Worm (Caenorhabditis elegans) whole organism, mixed stage, embryonic: ENCODE data around the gene C31H1.5.

Experiments used
- M03D4.4 ChIP-seq: sonication (generic microtip); optimal IDR thresholded peaks from 2 replicates; lab custom pipeline; 2017; ENCODE audit warnings: mild to moderate bottlenecking, missing genetic modification characterization, missing compliant biosample characterization
- bed-3 ChIP-seq: fragments of 200-800 bp; sonication (Bioruptor generic); optimal IDR thresholded peaks from 3 replicates; lab custom pipeline; 2018; ENCODE audit warnings: mild to moderate bottlenecking, missing genetic modification characterization, moderate library complexity, missing compliant biosample characterization
- blmp-1 ChIP-seq: fragments of 150-350 bp; optimal IDR thresholded peaks from 2 replicates; lab custom pipeline; 2014; ENCODE audit warnings: missing biosample characterization, missing genetic modification characterization
- ceh-39 ChIP-seq: fragments of 150-350 bp; optimal IDR thresholded peaks from 2 replicates; lab custom pipeline; 2014; ENCODE audit warnings: missing biosample characterization, missing genetic modification characterization
- ceh-43 ChIP-seq: fragments of 200-800 bp; sonication (Bioruptor generic); optimal IDR thresholded peaks from 2 replicates; lab custom pipeline; 2018; ENCODE audit warnings: mild to moderate bottlenecking, missing genetic modification characterization, moderate library complexity, missing compliant biosample characterization
- ceh-83 ChIP-seq: fragments of 200-800 bp; sonication (Bioruptor generic); optimal IDR thresholded peaks from 2 replicates; lab custom pipeline; 2018; ENCODE audit warnings: mild to moderate bottlenecking, missing genetic modification characterization, missing compliant biosample characterization
- ces-1 ChIP-seq: fragments of 150-350 bp; optimal IDR thresholded peaks from 2 replicates; lab custom pipeline; 2014; ENCODE audit warnings: missing biosample characterization, missing genetic modification reagents, missing genetic modification characterization
- cnd-1 ChIP-seq: fragments of 200-800 bp; sonication (Bioruptor generic); optimal IDR thresholded peaks from 2 replicates; lab custom pipeline; 2018; ENCODE audit warnings: mild to moderate bottlenecking, missing genetic modification characterization, missing compliant biosample characterization
- elt-1 ChIP-seq: sonication (generic microtip); optimal IDR thresholded peaks from 2 replicates; lab custom pipeline; 2017; ENCODE audit warnings: missing genetic modification characterization, mild to moderate bottlenecking, missing compliant biosample characterization, antibody characterized with exemption, moderate library complexity, borderline replicate concordance; ENCODE audit not compliant: insufficient read depth
- elt-3 ChIP-seq: fragments of 150-350 bp; optimal IDR thresholded peaks from 2 replicates; lab custom pipeline; 2014; ENCODE audit warnings: missing biosample characterization, missing genetic modification characterization
- flh-1 ChIP-seq: fragments of 200-800 bp; sonication (Bioruptor generic); optimal IDR thresholded peaks from 2 replicates; lab custom pipeline; 2018; ENCODE audit warnings: mild to moderate bottlenecking, missing genetic modification characterization, moderate library complexity, missing compliant biosample characterization
- ham-2 ChIP-seq: fragments of 200-800 bp; sonication (Bioruptor generic); optimal IDR thresholded peaks from 2 replicates; lab custom pipeline; 2018; ENCODE audit warnings: mild to moderate bottlenecking, missing genetic modification characterization, missing compliant biosample characterization
- hlh-1 ChIP-seq: fragments of 150-350 bp; optimal IDR thresholded peaks from 2 replicates; lab custom pipeline; 2014; ENCODE audit warnings: missing biosample characterization, missing genetic modification reagents, missing genetic modification characterization
- lin-13 ChIP-seq: fragments of 150-350 bp; optimal IDR thresholded peaks from 2 replicates; lab custom pipeline; 2014; ENCODE audit warnings: missing biosample characterization, missing genetic modification characterization
- lin-32 ChIP-seq: fragments of 200-800 bp; sonication (Bioruptor generic); optimal IDR thresholded peaks from 2 replicates; lab custom pipeline; 2018; ENCODE audit warnings: mild to moderate bottlenecking, missing genetic modification characterization, missing compliant biosample characterization
- lsy-2 ChIP-seq: fragments of 150-350 bp; optimal IDR thresholded peaks from 2 replicates; lab custom pipeline; 2014; ENCODE audit warnings: missing biosample characterization, missing genetic modification characterization
- nhr-12 ChIP-seq: fragments of 150-350 bp; optimal IDR thresholded peaks from 2 replicates; lab custom pipeline; 2014; ENCODE audit warnings: missing biosample characterization, missing genetic modification characterization
- nhr-2 ChIP-seq: fragments of 150-350 bp; optimal IDR thresholded peaks from 2 replicates; lab custom pipeline; 2014; ENCODE audit warnings: missing biosample characterization, missing genetic modification characterization
- nhr-28 ChIP-seq: fragments of 150-350 bp; optimal IDR thresholded peaks from 2 replicates; lab custom pipeline; 2014; ENCODE audit warnings: missing biosample characterization, missing genetic modification characterization
- pha-4 ChIP-seq: fragments of 150-350 bp; optimal IDR thresholded peaks from 2 replicates; lab custom pipeline; 2018; ENCODE audit warnings: missing biosample characterization, missing genetic modification reagents, missing genetic modification characterization
- sem-2 ChIP-seq: fragments of 200-800 bp; sonication (Bioruptor generic); optimal IDR thresholded peaks from 2 replicates; lab custom pipeline; 2018; ENCODE audit warnings: mild to moderate bottlenecking, missing genetic modification characterization, missing compliant biosample characterization
- snpc-4 ChIP-seq: fragments of 150-350 bp; optimal IDR thresholded peaks from 2 replicates; lab custom pipeline; 2014; ENCODE audit warnings: missing biosample characterization, missing genetic modification characterization
- sptf-1 ChIP-seq: sonication (generic microtip); optimal IDR thresholded peaks from 2 replicates; lab custom pipeline; 2017; ENCODE audit warnings: mild to moderate bottlenecking, missing genetic modification characterization, moderate library complexity, missing compliant biosample characterization
- tbx-8 ChIP-seq: fragments of 200-800 bp; sonication (Bioruptor generic); optimal IDR thresholded peaks from 2 replicates; lab custom pipeline; 2018; ENCODE audit warnings: mild to moderate bottlenecking, missing genetic modification characterization, moderate library complexity, missing compliant biosample characterization
- unc-120 ChIP-seq: sonication (generic microtip); optimal IDR thresholded peaks from 2 replicates; lab custom pipeline; 2017; ENCODE audit warnings: missing genetic modification characterization, missing compliant biosample characterization; ENCODE audit not compliant: poor library complexity, severe bottlenecking
- unc-39 ChIP-seq: fragments of 150-350 bp; optimal IDR thresholded peaks from 2 replicates; lab custom pipeline; 2014; ENCODE audit warnings: missing biosample characterization, missing genetic modification characterization
- unc-62 ChIP-seq: fragments of 150-350 bp; optimal IDR thresholded peaks from 2 replicates; lab custom pipeline; 2014; ENCODE audit warnings: missing biosample characterization, missing genetic modification reagents, missing genetic modification characterization
- zip-8 ChIP-seq: fragments of 150-350 bp; optimal IDR thresholded peaks from 2 replicates; lab custom pipeline; 2014; ENCODE audit warnings: missing biosample characterization, missing genetic modification characterization
- ztf-11 ChIP-seq: fragments of 150-350 bp; optimal IDR thresholded peaks from 2 replicates; lab custom pipeline; 2014; ENCODE audit warnings: missing biosample characterization, missing genetic modification characterization

The C31H1.5 gene

DNA sequence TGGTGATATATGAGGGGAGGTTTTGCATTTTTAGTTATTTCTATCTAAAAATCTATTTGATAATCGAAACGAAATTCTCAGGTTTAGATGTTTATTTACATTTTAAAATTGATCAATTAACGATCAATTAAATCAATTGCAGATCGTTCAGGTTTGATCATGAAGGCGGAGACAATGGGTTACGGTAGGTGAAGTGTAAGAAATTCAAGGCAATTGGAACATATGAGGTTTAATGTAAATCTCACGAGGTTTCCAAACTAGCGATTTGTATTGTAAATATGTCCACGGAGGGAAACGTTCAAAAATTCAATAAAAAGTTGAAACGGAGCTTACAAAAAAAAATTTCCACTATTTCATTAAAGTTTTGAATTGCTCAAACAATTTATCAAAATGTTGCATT lies 17.1 kb downstream of the C31H1.5 start:
- TF ChIP-seq zip-8 (tag; lab: Kevin White, UChicago): no peak
- TF ChIP-seq unc-120 (tag; lab: Kevin White, UChicago): no peak
- TF ChIP-seq unc-39 (tag; lab: Kevin White, UChicago): no peak
- TF ChIP-seq elt-1 (tag; lab: Kevin White, UChicago): no peak
- TF ChIP-seq sem-2 (GFP tag; lab: Kevin White, UChicago): no peak
- TF ChIP-seq lin-13: no peak
- TF ChIP-seq hlh-1: no peak
- TF ChIP-seq nhr-2 (tag; lab: Kevin White, UChicago): no peak
- TF ChIP-seq bed-3: no peak
- TF ChIP-seq lin-32: no peak
- TF ChIP-seq ces-1: no peak
- no peak for TF ChIP-seq ztf-11 (tag; lab: Kevin White, UChicago)
- TF ChIP-seq lsy-2 (tag; lab: Kevin White, UChicago): no peak
- TF ChIP-seq ceh-43 (GFP tag; lab: Kevin White, UChicago): no peak
- no peak for TF ChIP-seq ham-2 (GFP tag; lab: Kevin White, UChicago)
- no peak for TF ChIP-seq pha-4 (tag; lab: Kevin White, UChicago)
- no peak for TF ChIP-seq M03D4.4 (tag; lab: Kevin White, UChicago)
- TF ChIP-seq blmp-1 (tag; lab: Kevin White, UChicago): no peak
- no peak for TF ChIP-seq nhr-28
- TF ChIP-seq, all 35 proteins: peak for 0

DNA sequence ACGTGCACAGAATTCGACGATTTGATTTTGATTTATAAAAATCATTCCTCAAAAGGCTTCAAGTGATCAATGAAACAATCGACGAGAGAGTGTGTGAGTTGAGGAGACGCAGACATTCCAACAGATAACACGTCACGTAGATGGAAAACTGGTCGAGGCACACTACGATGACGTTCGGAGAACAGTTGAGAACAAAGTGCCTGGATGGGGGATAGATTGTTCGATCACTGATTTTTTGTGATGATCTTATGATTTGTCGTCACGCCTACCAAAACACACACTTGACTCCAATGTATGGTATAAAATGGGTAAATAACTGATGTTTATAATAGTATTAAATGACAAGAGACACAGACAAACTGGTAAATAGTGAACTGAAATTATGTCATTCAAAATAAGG lies 18.3 kb downstream of the C31H1.5 start:
- TF ChIP-seq zip-8 (tag; lab: Kevin White, UChicago): no peak
- TF ChIP-seq elt-1 (tag; lab: Kevin White, UChicago): no peak
- no peak for TF ChIP-seq elt-3 (tag; lab: Kevin White, UChicago)
- no peak for TF ChIP-seq lsy-2 (tag; lab: Kevin White, UChicago)
- TF ChIP-seq unc-39 (tag; lab: Kevin White, UChicago): no peak
- no peak for TF ChIP-seq unc-120 (tag; lab: Kevin White, UChicago)
- no peak for TF ChIP-seq unc-62 (GFP tag; lab: Kevin White, UChicago)
- TF ChIP-seq flh-1 (GFP tag; lab: Kevin White, UChicago): no peak

DNA sequence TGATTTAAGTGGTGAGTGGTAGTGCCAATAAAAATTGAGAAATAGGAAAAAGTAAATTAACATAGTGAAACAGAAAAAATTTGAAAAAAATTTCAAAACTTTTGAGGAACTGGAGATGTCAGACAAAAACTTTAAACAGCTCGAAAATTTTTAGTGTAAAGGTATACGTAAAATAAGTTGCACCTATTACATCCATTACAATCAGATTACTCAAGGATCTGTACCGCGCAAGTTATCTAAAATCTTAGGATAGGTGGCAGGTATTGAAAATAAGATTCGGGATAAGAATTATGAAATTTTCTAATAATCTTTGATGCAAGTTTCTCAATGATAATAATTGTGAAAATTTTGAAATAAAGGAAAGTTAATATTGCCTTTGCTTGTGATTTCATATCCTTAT lies 29.8 kb downstream of the C31H1.5 start:
- TF ChIP-seq nhr-28: no peak
- TF ChIP-seq elt-1 (tag; lab: Kevin White, UChicago): peak; percentile 49

DNA sequence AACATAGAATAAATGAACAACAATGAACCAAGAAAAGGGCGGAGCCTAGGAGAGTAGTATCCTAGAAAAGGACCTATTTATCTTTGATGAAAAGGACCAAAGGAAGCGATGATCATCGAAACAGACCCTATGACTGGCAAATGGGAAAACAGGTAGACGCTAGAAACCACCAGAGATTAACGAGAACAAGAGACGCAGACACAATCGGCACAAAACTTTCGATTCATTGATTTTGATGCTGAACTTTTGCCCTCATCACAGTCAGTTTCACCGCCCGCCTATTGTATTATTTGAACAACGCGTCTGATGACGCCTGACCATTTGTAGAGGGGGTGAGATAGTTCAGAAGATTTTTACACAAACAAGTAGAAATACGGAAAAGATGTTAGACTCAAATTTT lies 30.9 kb downstream of the C31H1.5 start:
- TF ChIP-seq ham-2 (GFP tag; lab: Kevin White, UChicago) (no peak), bed-3 (no peak), tbx-8 (no peak), elt-1 (tag; lab: Kevin White, UChicago) (no peak), lin-32 (no peak), unc-62 (GFP tag; lab: Kevin White, UChicago) (no peak), ceh-43 (GFP tag; lab: Kevin White, UChicago) (no peak), nhr-12 (no peak)

DNA sequence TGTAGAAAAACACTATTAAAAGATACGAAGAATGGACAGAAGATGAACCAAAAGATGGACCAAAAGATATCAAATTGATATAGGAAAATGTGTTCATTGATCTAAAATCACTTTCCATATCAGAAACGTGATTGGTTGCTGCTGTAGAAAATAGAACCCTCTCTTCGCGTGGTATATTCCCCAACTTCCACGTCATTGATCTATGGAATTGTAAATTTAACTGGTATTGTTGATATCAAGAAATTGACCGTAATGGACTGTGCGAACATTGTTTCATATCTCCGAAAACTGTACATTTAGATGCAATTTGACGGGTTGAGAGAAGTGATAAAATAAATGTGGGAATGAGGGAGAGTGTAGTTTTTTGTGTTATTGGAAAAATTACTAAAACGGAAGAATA lies 32.2 kb downstream of the C31H1.5 start:
- TF ChIP-seq tbx-8: no peak
- TF ChIP-seq lsy-2 (tag; lab: Kevin White, UChicago): no peak
- TF ChIP-seq elt-3 (tag; lab: Kevin White, UChicago): no peak
- TF ChIP-seq flh-1 (GFP tag; lab: Kevin White, UChicago): no peak
- no peak for TF ChIP-seq lin-13
- TF ChIP-seq sptf-1 (tag; lab: Kevin White, UChicago): no peak
- TF ChIP-seq ceh-39 (tag; lab: Kevin White, UChicago): no peak
- TF ChIP-seq blmp-1 (tag; lab: Kevin White, UChicago): no peak
- no peak for TF ChIP-seq ham-2 (GFP tag; lab: Kevin White, UChicago)
- no peak for TF ChIP-seq bed-3
- TF ChIP-seq nhr-2 (tag; lab: Kevin White, UChicago): no peak
- TF ChIP-seq unc-39 (tag; lab: Kevin White, UChicago): no peak
- no peak for TF ChIP-seq snpc-4 (tag; lab: Kevin White, UChicago)
- TF ChIP-seq cnd-1 (tag; lab: Kevin White, UChicago): no peak
- no peak for TF ChIP-seq ceh-83 (GFP tag; lab: Kevin White, UChicago)
- no peak for TF ChIP-seq ceh-43 (GFP tag; lab: Kevin White, UChicago)
- TF ChIP-seq hlh-1: no peak
- no peak for TF ChIP-seq unc-62 (GFP tag; lab: Kevin White, UChicago)
